Fruit fly (Drosophila melanogaster): ENCODE results near the gene Coq8.

Coq8 gene

DNA sequence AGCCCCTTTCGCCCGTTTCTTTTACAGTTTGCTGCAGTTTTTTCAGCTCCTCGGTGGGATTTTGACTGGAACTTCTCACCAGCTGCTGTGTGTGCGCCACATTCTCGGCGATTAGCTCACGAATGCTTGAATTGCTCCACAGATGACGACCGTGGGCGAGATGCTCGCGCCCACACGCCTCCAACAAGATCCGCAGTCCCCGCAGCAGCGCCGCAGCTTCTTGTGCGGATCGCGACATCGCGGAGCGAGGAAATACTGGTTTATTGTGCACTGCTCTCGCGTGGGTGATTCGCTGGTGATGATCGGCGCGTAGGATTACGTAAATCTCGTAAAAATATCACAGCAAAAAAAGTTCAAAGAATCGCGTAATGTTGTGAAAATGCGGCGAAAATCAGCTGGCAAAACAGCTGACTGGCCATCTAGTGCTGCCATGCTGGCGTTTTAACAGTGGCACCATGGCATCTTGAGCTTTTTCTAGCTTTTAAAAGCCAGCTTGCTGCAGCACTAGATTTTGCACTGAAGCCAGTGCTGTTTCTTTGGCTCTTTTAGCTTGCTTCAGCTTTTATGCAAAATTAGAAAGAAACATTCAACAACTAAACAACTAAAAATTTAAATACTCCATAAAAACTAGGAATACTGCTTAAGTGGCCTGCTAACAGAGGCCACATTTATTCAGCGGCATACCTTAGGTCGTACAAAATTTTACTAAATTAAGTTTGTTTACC, at the start of gene Coq8:
TSS of gene Coq8 (minus strand) at position 397 of the 725 bp plus-strand sequence.
- TF ChIP-seq psq (optimal IDR thresholded peaks at IDR 0.05) (no peak), ttk (optimal IDR thresholded peaks at IDR 0.05) (no peak), Myc (optimal IDR thresholded peaks at IDR 0.05) (no peak), Sin3A (optimal IDR thresholded peaks at IDR 0.05) (no peak), h (optimal IDR thresholded peaks at IDR 0.05) (no peak), insv (optimal IDR thresholded peaks at IDR 0.05) (no peak)

- TF ChIP-seq Sin3A (optimal IDR thresholded peaks at IDR 0.05) (no peak), ttk (optimal IDR thresholded peaks at IDR 0.05) (no peak), insv (optimal IDR thresholded peaks at IDR 0.05) (no peak), h (optimal IDR thresholded peaks at IDR 0.05) (no peak), Myc (optimal IDR thresholded peaks at IDR 0.05) (no peak), psq (optimal IDR thresholded peaks at IDR 0.05) (no peak)
Observed at dm6 chrX:12947670-12948069, 46.8 kb upstream of the Coq8 start.

- TF ChIP-seq ttk (optimal IDR thresholded peaks at IDR 0.05), result no peak
- no peak for TF ChIP-seq psq (optimal IDR thresholded peaks at IDR 0.05)
- no peak for TF ChIP-seq Myc (optimal IDR thresholded peaks at IDR 0.05)
- no peak for TF ChIP-seq Sin3A (optimal IDR thresholded peaks at IDR 0.05)
- no peak for TF ChIP-seq h (optimal IDR thresholded peaks at IDR 0.05)
- TF ChIP-seq insv (optimal IDR thresholded peaks at IDR 0.05), result no peak
Observed at dm6 chrX:12940396-12940795, 39.5 kb upstream of the Coq8 start.

DNA sequence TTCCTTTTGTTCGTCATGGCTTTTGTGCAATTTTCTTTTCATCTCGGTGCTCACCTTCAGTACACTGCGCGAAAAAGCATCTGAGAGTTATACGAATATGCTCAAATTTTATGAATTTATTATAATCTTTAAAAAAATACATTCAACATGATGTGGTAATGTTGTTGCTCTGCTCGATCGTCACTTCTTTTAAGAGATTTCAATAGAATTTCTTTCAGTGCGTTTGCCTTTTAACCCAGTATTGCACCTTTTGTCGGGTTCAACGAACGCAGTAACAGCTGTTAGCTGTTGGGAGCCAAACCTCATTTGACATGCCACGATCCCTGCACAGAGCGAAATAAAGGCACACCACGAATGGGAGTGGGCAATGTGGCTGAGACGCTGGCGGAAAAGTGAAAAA, 39.0 kb upstream of the Coq8 start:
- TF ChIP-seq psq (optimal IDR thresholded peaks at IDR 0.05), result no peak
- no peak for TF ChIP-seq h (optimal IDR thresholded peaks at IDR 0.05)
- TF ChIP-seq ttk (optimal IDR thresholded peaks at IDR 0.05), result no peak
- no peak for TF ChIP-seq Sin3A (optimal IDR thresholded peaks at IDR 0.05)
- no peak for TF ChIP-seq insv (optimal IDR thresholded peaks at IDR 0.05)
- TF ChIP-seq Myc (optimal IDR thresholded peaks at IDR 0.05), result no peak

- TF ChIP-seq ttk (optimal IDR thresholded peaks at IDR 0.05) (no peak), h (optimal IDR thresholded peaks at IDR 0.05) (no peak), insv (optimal IDR thresholded peaks at IDR 0.05) (no peak), psq (optimal IDR thresholded peaks at IDR 0.05) (no peak), Myc (optimal IDR thresholded peaks at IDR 0.05) (no peak), Sin3A (optimal IDR thresholded peaks at IDR 0.05) (no peak)
Observed at dm6 chrX:12939021-12939420, 38.1 kb upstream of the Coq8 start.

DNA sequence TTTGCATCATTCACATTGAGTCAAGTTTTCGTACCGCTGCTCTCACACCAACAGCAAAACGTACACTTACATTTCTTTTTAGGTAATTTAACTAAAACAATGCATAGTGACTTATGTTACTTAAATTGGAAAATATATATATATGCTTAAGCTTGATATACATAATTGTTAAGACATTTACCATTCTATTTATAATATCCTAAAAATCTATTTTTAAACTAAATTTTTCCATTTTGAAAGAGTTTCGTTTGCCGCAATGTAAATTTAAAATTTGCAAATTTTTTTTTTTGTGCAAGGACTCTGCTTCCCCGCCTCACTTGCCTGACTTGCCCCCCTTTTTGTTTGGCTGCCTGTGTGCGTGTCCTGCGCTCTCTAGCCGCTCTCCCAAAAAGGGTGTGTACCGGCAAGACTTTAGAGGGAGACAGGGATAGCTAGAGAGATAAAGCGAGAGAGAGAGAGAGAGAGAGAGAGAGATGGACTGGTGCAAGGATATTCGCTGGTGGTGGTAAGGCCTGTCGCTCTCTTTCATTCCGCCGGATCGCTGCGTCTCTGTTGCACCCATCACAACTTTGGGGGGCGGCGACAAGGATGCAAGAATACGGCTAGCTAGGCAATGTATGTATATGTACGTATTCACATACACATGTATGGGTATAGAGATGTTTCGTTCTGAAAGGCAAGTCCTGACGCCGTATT, 37.1 kb upstream of the Coq8 start:
- TF ChIP-seq h (optimal IDR thresholded peaks at IDR 0.05), result no peak
- TF ChIP-seq psq (optimal IDR thresholded peaks at IDR 0.05), result no peak
- TF ChIP-seq Sin3A (optimal IDR thresholded peaks at IDR 0.05), result no peak
- TF ChIP-seq ttk (optimal IDR thresholded peaks at IDR 0.05), result no peak
- no peak for TF ChIP-seq insv (optimal IDR thresholded peaks at IDR 0.05)
- no peak for TF ChIP-seq Myc (optimal IDR thresholded peaks at IDR 0.05)

dm6 chrX:12929817-12930216, 28.9 kb upstream of the Coq8 start:
- TF ChIP-seq Sin3A (optimal IDR thresholded peaks at IDR 0.05), result no peak
- no peak for TF ChIP-seq psq (optimal IDR thresholded peaks at IDR 0.05)
- TF ChIP-seq h (optimal IDR thresholded peaks at IDR 0.05), result no peak
- no peak for TF ChIP-seq insv (optimal IDR thresholded peaks at IDR 0.05)
- no peak for TF ChIP-seq ttk (optimal IDR thresholded peaks at IDR 0.05)
- no peak for TF ChIP-seq Myc (optimal IDR thresholded peaks at IDR 0.05)

- no peak for TF ChIP-seq insv (optimal IDR thresholded peaks at IDR 0.05)
- TF ChIP-seq Myc (optimal IDR thresholded peaks at IDR 0.05), result no peak
- TF ChIP-seq ttk (optimal IDR thresholded peaks at IDR 0.05), result no peak
- TF ChIP-seq psq (optimal IDR thresholded peaks at IDR 0.05), result no peak
- no peak for TF ChIP-seq Sin3A (optimal IDR thresholded peaks at IDR 0.05)
- no peak for TF ChIP-seq h (optimal IDR thresholded peaks at IDR 0.05)
Observed at dm6 chrX:12927612-12928011, 26.7 kb upstream of the Coq8 start.

- TF ChIP-seq insv (optimal IDR thresholded peaks at IDR 0.05) (no peak), psq (optimal IDR thresholded peaks at IDR 0.05) (no peak), h (optimal IDR thresholded peaks at IDR 0.05) (no peak), ttk (optimal IDR thresholded peaks at IDR 0.05) (no peak), Myc (optimal IDR thresholded peaks at IDR 0.05) (no peak), Sin3A (optimal IDR thresholded peaks at IDR 0.05) (no peak)
Observed at dm6 chrX:12925426-12926256, 24.7 kb upstream of the Coq8 start.

- TF ChIP-seq psq (optimal IDR thresholded peaks at IDR 0.05), result no peak
- TF ChIP-seq ttk (optimal IDR thresholded peaks at IDR 0.05), result no peak
- no peak for TF ChIP-seq h (optimal IDR thresholded peaks at IDR 0.05)
- TF ChIP-seq Sin3A (optimal IDR thresholded peaks at IDR 0.05), result no peak
- TF ChIP-seq insv (optimal IDR thresholded peaks at IDR 0.05), result no peak
Observed at dm6 chrX:12923258-12923901, 22.5 kb upstream of the Coq8 start.

- TF ChIP-seq insv (optimal IDR thresholded peaks at IDR 0.05) (no peak), psq (optimal IDR thresholded peaks at IDR 0.05) (no peak), h (optimal IDR thresholded peaks at IDR 0.05) (no peak), Sin3A (optimal IDR thresholded peaks at IDR 0.05) (no peak), Myc (optimal IDR thresholded peaks at IDR 0.05) (no peak), ttk (optimal IDR thresholded peaks at IDR 0.05) (no peak)
Observed at dm6 chrX:12922338-12922737, 21.4 kb upstream of the Coq8 start.
